Worm (Caenorhabditis elegans): ENCODE data around the gene ncx-3.
"Not testable (repeated sequence)": the region's sequence is repeated elsewhere in the genome, so short reads cannot be mapped to it uniquely, and the experiment has no call there.

DNA sequence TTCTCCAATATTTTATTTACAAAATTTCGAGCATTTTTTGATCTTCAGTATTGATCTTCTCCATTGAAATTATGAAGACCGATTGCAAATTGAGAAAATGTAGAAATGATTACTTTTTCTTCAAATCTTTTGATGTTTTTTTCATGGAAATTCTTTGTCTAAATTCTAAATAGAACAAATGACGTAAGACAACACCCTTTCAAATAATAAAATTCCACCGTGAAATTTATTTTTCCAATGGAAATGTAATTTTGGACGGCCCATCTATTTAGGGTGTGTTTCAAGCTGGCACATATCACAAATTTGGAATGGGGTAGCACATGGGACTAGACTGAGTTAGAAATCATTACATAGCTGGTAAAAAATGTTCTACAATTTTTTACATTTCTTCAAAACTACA lies 35.3 kb downstream of the ncx-3 start, which contains the start of gene T25B9.2:
- not testable (repeated sequence) for TF ChIP-seq F13H6.1 (tag; optimal IDR thresholded peaks at IDR 0.05); nhr-11 (tag; optimal IDR thresholded peaks at IDR 0.05); nfya-1 (tag; optimal IDR thresholded peaks at IDR 0.05); tbx-7 (tag; optimal IDR thresholded peaks at IDR 0.05); ama-1 (optimal IDR thresholded peaks at IDR 0.05); pha-4 (tag; optimal IDR thresholded peaks at IDR 0.05); T23F11.4 (GFP tag; optimal IDR thresholded peaks at IDR 0.05)

All from whole organism, late embryonic.